Worm (Caenorhabditis elegans) whole organism, L4 larva: ENCODE measurements around the gene F01G4.6.

Experiments
- F26F4.8 ChIP-seq: fragments of 200-800 bp; sonication (Bioruptor generic); conservative IDR thresholded peaks from 2 replicates; pipeline ENCODE4 v1.3.6; 2022; ENCODE audit warnings: missing genetic modification characterization, missing compliant biosample characterization
- F37D6.2 ChIP-seq: sonication (generic microtip); optimal IDR thresholded peaks from 2 replicates; lab custom pipeline; 2016; ENCODE audit warnings: mild to moderate bottlenecking, missing genetic modification characterization, missing compliant biosample characterization
- F49E8.2 ChIP-seq: sonication (generic microtip); optimal IDR thresholded peaks from 2 replicates; lab custom pipeline; 2016; ENCODE audit warnings: missing compliant biosample characterization, mild to moderate bottlenecking, missing genetic modification characterization, borderline replicate concordance
- Y48G9A.11 ChIP-seq: fragments of 200-800 bp; sonication (Bioruptor generic); IDR thresholded peaks from 2 replicates; pipeline ENCODE4 v1.3.6; 2022; ENCODE audit warnings: missing genetic modification reagents, missing genetic modification characterization, missing compliant biosample characterization
- Y75B8A.6 ChIP-seq: fragments of 200-800 bp; sonication (Bioruptor generic); IDR thresholded peaks from 2 replicates; pipeline ENCODE4 v1.3.6; 2022; ENCODE audit warnings: missing genetic modification reagents, missing genetic modification characterization, missing compliant biosample characterization
- ZK546.5 ChIP-seq, 2 experiments: sonication (generic microtip); optimal IDR thresholded peaks; 2 replicates each; lab custom pipeline; 2017; ENCODE audit warnings: missing biosample characterization in 2 of 2, missing genetic modification characterization in 2 of 2
- ama-1 ChIP-seq: fragments of 150-350 bp; optimal IDR thresholded peaks from 2 replicates; lab custom pipeline; 2014; ENCODE audit warnings: inconsistent platforms, mixed read lengths
- cey-2 ChIP-seq: sonication (generic microtip); optimal IDR thresholded peaks from 3 replicates; lab custom pipeline; 2017; ENCODE audit warnings: missing genetic modification characterization, mild to moderate bottlenecking, missing compliant biosample characterization, antibody characterized with exemption, borderline replicate concordance; ENCODE audit not compliant: insufficient read depth
- ctbp-1 ChIP-seq: fragments of 200-800 bp; sonication (Bioruptor generic); IDR thresholded peaks from 2 replicates; pipeline ENCODE4 v1.3.6; 2022; ENCODE audit warnings: missing genetic modification reagents, missing genetic modification characterization, missing compliant biosample characterization
- daf-19 ChIP-seq: fragments of 200-800 bp; sonication (Bioruptor generic); conservative IDR thresholded peaks from 2 replicates; pipeline ENCODE4 v1.3.6; 2022; ENCODE audit warnings: missing genetic modification characterization, missing compliant biosample characterization
- dmd-8 ChIP-seq: fragments of 200-800 bp; sonication (Bioruptor generic); IDR thresholded peaks from 2 replicates; pipeline ENCODE4 v1.3.6; 2022; ENCODE audit warnings: missing genetic modification characterization, missing compliant biosample characterization
- dmd-9 ChIP-seq: fragments of 200-800 bp; sonication (Bioruptor generic); IDR thresholded peaks from 2 replicates; pipeline ENCODE4 v1.3.6; 2022; ENCODE audit warnings: missing genetic modification reagents, missing genetic modification characterization, missing compliant biosample characterization
- duxl-1 ChIP-seq: sonication (generic microtip); optimal IDR thresholded peaks from 2 replicates; lab custom pipeline; 2016; ENCODE audit warnings: mild to moderate bottlenecking, missing genetic modification characterization, moderate library complexity, missing compliant biosample characterization; ENCODE audit not compliant: poor library complexity
- egl-43 ChIP-seq: fragments of 200-800 bp; sonication (Bioruptor generic); IDR thresholded peaks from 2 replicates; pipeline ENCODE4 v1.3.6; 2022; ENCODE audit warnings: missing genetic modification reagents, missing genetic modification characterization, missing compliant biosample characterization
- hif-1 ChIP-seq, 2 experiments: sonication (generic microtip); optimal IDR thresholded peaks; 2 replicates each; lab custom pipeline; 2016 to 2017; ENCODE audit warnings: missing compliant biosample characterization in 2 of 2, missing genetic modification characterization in 2 of 2, missing genetic modification reagents in 2 of 2, missing genotype in 2 of 2, mild to moderate bottlenecking in 1 of 2
- hlh-11 ChIP-seq: fragments of 200-800 bp; sonication (Bioruptor generic); optimal IDR thresholded peaks from 2 replicates; lab custom pipeline; 2018; ENCODE audit warnings: mild to moderate bottlenecking, missing genetic modification characterization, missing compliant biosample characterization
- hmg-1.1 ChIP-seq: fragments of 200-800 bp; sonication (Bioruptor generic); IDR thresholded peaks from 2 replicates; pipeline ENCODE4 v1.3.6; 2022; ENCODE audit warnings: missing genetic modification reagents, missing genetic modification characterization, missing compliant biosample characterization
- lin-13 ChIP-seq: fragments of 150-350 bp; optimal IDR thresholded peaks from 2 replicates; lab custom pipeline; 2014; ENCODE audit warnings: missing biosample characterization, missing genetic modification reagents, missing genetic modification characterization
- lin-38 ChIP-seq: fragments of 200-800 bp; sonication (Bioruptor generic); IDR thresholded peaks from 2 replicates; pipeline ENCODE4 v1.3.6; 2022; ENCODE audit warnings: missing genetic modification reagents, missing genetic modification characterization, missing compliant biosample characterization
- lir-3 ChIP-seq: sonication (generic microtip); optimal IDR thresholded peaks from 2 replicates; lab custom pipeline; 2016; ENCODE audit warnings: mild to moderate bottlenecking, missing genetic modification characterization, missing compliant biosample characterization
- madf-9 ChIP-seq: fragments of 200-800 bp; sonication (Bioruptor generic); conservative IDR thresholded peaks from 2 replicates; pipeline ENCODE4 v1.3.6; 2022; ENCODE audit warnings: missing genetic modification reagents, missing genetic modification characterization, missing compliant biosample characterization
- mxl-3 ChIP-seq: fragments of 200-800 bp; sonication (Bioruptor generic); optimal IDR thresholded peaks from 2 replicates; lab custom pipeline; 2018; ENCODE audit warnings: mild to moderate bottlenecking, missing genetic modification characterization, missing compliant biosample characterization
- nhr-10 ChIP-seq: fragments of 150-350 bp; optimal IDR thresholded peaks from 2 replicates; lab custom pipeline; 2014; ENCODE audit warnings: missing biosample characterization, missing genetic modification characterization
- nhr-111 ChIP-seq: fragments of 200-800 bp; sonication (Bioruptor generic); optimal IDR thresholded peaks from 2 replicates; lab custom pipeline; 2018; ENCODE audit warnings: mild to moderate bottlenecking, missing genetic modification characterization, missing compliant biosample characterization
- pha-4 ChIP-seq, 2 experiments: fragments of 150-350 bp in 1 of 2; fragments of 200-800 bp in 1 of 2; sonication (Bioruptor generic) in 1 of 2; IDR thresholded peaks in 1 of 2; optimal IDR thresholded peaks in 1 of 2; 2 replicates each; pipeline versions ENCODE4 v1.3.6 to Lab custom; 2014 to 2022; ENCODE audit warnings: missing genetic modification characterization in 2 of 2, missing genetic modification reagents in 2 of 2, missing biosample characterization in 1 of 2, missing compliant biosample characterization in 1 of 2
- rbr-2 ChIP-seq: sonication (generic microtip); optimal IDR thresholded peaks from 2 replicates; lab custom pipeline; 2016; ENCODE audit warnings: missing genotype, missing genetic modification characterization, missing compliant biosample characterization
- snpc-1.2 ChIP-seq: fragments of 200-800 bp; sonication (Bioruptor generic); IDR thresholded peaks from 2 replicates; pipeline ENCODE4 v1.3.6; 2022; ENCODE audit warnings: missing genetic modification reagents, missing genetic modification characterization, missing compliant biosample characterization
- spr-1 ChIP-seq: sonication (generic microtip); optimal IDR thresholded peaks from 2 replicates; lab custom pipeline; 2016; ENCODE audit warnings: mild to moderate bottlenecking, missing genetic modification characterization, missing compliant biosample characterization
- unc-130 ChIP-seq: sonication (generic microtip); optimal IDR thresholded peaks from 2 replicates; lab custom pipeline; 2016; ENCODE audit warnings: missing genetic modification reagents, missing genetic modification characterization, missing compliant biosample characterization
- unc-62 ChIP-seq, 3 experiments: fragments of 150-350 bp in 1 of 3; sonication (generic microtip); optimal IDR thresholded peaks in 2 of 3; peaks in 1 of 3; 1 replicate in 1 of 3; 2 replicates in 2 of 3; lab custom pipeline; 2014 to 2017; ENCODE audit warnings: missing biosample characterization in 3 of 3, missing genetic modification characterization in 3 of 3, missing genetic modification reagents in 3 of 3, missing genotype in 1 of 3

F01G4.6 gene

DNA sequence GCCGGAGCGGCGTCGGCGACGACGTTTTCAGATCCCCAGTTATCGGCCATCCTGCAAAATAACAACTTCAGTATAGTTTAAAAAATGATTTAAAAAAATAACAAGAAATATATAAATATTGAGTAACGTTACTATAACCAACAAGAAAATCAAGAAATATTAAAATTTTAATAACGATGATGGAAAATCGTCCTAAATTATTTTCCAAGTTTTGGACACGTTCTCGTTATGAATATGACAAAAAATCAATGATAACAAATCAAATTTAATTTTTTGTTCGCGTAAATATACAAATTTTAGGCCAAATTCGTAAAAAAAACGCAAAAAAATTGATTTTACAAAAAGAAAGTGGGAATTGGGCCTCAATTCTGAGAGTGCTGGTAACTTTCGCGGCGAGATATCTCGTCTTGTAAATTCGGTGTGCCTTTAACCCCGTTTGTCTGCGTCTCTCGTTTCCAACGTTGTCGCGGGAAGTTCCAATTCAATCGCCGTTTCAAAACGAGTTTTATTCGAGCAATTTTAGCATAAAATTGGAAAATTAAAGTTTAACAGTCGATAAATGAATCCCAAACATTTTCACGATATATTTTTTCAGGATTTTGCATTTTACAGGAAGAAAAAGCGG lies 38.2 kb downstream of the F01G4.6 start, which contains the start of gene rps-5 (continued):
- TF ChIP-seq mxl-3 (GFP tag; lab: Kevin White, UChicago) = no peak
- TF ChIP-seq Y75B8A.6 (GFP tag; lab: Robert Waterston, UW) = no peak

DNA sequence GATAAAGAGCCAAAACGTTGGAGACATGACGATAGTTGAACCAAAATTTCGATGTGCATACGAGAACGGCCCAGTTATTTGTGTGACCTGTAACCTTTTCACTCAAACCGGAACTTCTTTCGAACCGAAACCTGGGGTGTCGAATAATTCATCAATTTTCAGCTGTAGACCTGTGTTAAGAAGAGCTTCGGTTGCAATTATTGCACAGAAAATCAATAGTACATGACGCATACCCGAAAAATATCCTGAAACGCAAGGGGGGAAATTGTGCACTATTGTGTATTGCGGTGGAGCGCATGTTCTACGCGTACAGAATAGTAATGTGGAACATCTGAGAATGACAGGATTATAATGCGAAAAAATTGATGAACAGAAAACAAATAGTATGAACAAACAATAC lies 39.5 kb downstream of the F01G4.6 start, which contains the start of gene pigk-1:
Gene pigk-1, minus strand, starts transcription at position 248 of the 400 bp plus-strand sequence.
- TF ChIP-seq Y48G9A.11 (GFP tag; lab: Robert Waterston, UW) = peak; percentile 41; the same call in 1 of the 2 replicates
- no peak for TF ChIP-seq spr-1 (tag; lab: Kevin White, UChicago)
- TF ChIP-seq pha-4 (GFP tag; IDR thresholded peaks at IDR 0.05; lab: Robert Waterston, UW) = peak; percentile 54; the same call in 1 of the 2 replicates
- no peak for TF ChIP-seq pha-4 (tag; optimal IDR thresholded peaks at IDR 0.05; lab: Kevin White, UChicago)
- peak; percentile 62; the same call in 1 of the 2 replicates for TF ChIP-seq snpc-1.2 (GFP tag; lab: Robert Waterston, UW)
- TF ChIP-seq ama-1 (lab: Kevin White, UChicago) = peak; percentile 65
- TF ChIP-seq F49E8.2 (tag; lab: Kevin White, UChicago) = peak; percentile 58
- TF ChIP-seq F37D6.2 (tag; lab: Kevin White, UChicago) = no peak
- 0 out of 2 replicates have a peak, but pooled peaks have one; percentile 46 for TF ChIP-seq dmd-8 (GFP tag; lab: Robert Waterston, UW)
- TF ChIP-seq madf-9 (GFP tag; lab: Robert Waterston, UW) = 0 out of 2 replicates have a peak, but pooled peaks have one; percentile 17
- peak; percentile 12; the same call in 1 of the 2 replicates for TF ChIP-seq ctbp-1 (GFP tag; lab: Robert Waterston, UW)
- TF ChIP-seq lin-38 (GFP tag; lab: Robert Waterston, UW) = peak; percentile 52
- no peak for TF ChIP-seq duxl-1 (tag; lab: Kevin White, UChicago)
- 0 out of 2 replicates have a peak, but pooled peaks have one; percentile 15 for TF ChIP-seq hmg-1.1
- TF ChIP-seq nhr-111 (GFP tag; lab: Kevin White, UChicago) = no peak
- no peak for TF ChIP-seq F26F4.8 (GFP tag; lab: Robert Waterston, UW)
- TF ChIP-seq egl-43 = 0 out of 2 replicates have a peak, but pooled peaks have one; percentile 18
- TF ChIP-seq ZK546.5 (tag; optimal IDR thresholded peaks at IDR 0.05; lab: Kevin White, UChicago) = peak in 1 of 2 experiments; percentile 27
- 0 out of 2 replicates have a peak, but pooled peaks have one; percentile 41 for TF ChIP-seq daf-19
- TF ChIP-seq nhr-10 (tag; lab: Kevin White, UChicago) = no peak

ce11 chrIV:11105724-11106123 lies 43.6 kb downstream of the F01G4.6 start, which contains the start of gene srlf-24:
srlf-24 (minus strand) TSS chrIV:11105824.
- TF ChIP-seq cey-2 (tag; lab: Kevin White, UChicago) (no peak), rbr-2 (tag; lab: Kevin White, UChicago) (no peak), hif-1 (tag; optimal IDR thresholded peaks at IDR 0.05; lab: Kevin White, UChicago) (no peak)
- TF ChIP-seq, all 104 proteins: peak for 0

ce11 chrIV:11103501-11103900 lies 45.8 kb downstream of the F01G4.6 start:
- TF ChIP-seq unc-130 (GFP tag; lab: Kevin White, UChicago) (no peak), unc-62 (GFP tag; optimal IDR thresholded peaks at IDR 0.05 in 1 of 2; lab: Kevin White, UChicago) (peak in 1 of 2 experiments; percentile 85), unc-62 (tag; optimal IDR thresholded peaks at IDR 0.05; lab: Kevin White, UChicago) (no peak)

DNA sequence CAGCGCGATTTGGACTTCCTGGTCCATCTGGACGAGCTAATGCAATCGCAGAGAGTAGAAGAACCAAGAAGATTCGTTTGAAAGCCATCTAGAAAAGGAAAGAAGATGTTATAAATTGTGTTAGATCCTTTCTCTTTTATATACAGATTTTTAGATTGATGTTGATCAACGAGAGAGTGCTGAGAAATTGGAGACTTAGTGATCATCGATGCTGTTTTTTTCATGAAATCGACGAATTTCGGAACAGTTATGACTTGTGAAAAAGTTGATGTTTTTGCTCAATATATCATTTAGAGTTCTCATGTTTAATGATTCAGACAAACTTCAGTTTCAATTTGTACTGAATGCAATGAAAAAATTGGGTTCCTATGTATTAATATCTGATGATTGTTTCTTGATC lies 46.7 kb downstream of the F01G4.6 start, which contains the start of gene srlf-17:
Gene srlf-17, minus strand, starts transcription at position 101 of the 400 bp plus-strand sequence.
- TF ChIP-seq hlh-11 (tag; lab: Kevin White, UChicago) (no peak), lin-13 (GFP tag; lab: Kevin White, UChicago) (no peak), nhr-10 (tag; lab: Kevin White, UChicago) (no peak), lir-3 (tag; lab: Kevin White, UChicago) (no peak), dmd-9 (no peak)
